Worm (Caenorhabditis elegans) whole organism, L1 larva: ENCODE measurements around the gene tdc-1.
A peak's percentile ranks its signal among the peaks of the same experiment; 100 is the strongest.

Experiments
- C04F5.9 ChIP-seq: sonication (generic microtip); optimal IDR thresholded peaks from 2 replicates; lab custom pipeline; 2016; ENCODE audit warnings: missing genetic modification characterization, missing compliant biosample characterization
- C34B4.2 ChIP-seq: sonication (generic microtip); optimal IDR thresholded peaks from 2 replicates; lab custom pipeline; 2017; ENCODE audit warnings: mild to moderate bottlenecking, missing genetic modification characterization, missing compliant biosample characterization
- blmp-1 ChIP-seq: fragments of 150-350 bp; optimal IDR thresholded peaks from 2 replicates; lab custom pipeline; 2014; ENCODE audit warnings: missing biosample characterization, missing genetic modification characterization
- ceh-63 ChIP-seq: fragments of 200-800 bp; sonication (Bioruptor generic); optimal IDR thresholded peaks from 2 replicates; lab custom pipeline; 2018; ENCODE audit warnings: mild to moderate bottlenecking, missing genetic modification characterization, missing compliant biosample characterization
- ceh-8 ChIP-seq: fragments of 200-800 bp; sonication (Bioruptor generic); optimal IDR thresholded peaks from 2 replicates; lab custom pipeline; 2018; ENCODE audit warnings: mild to moderate bottlenecking, missing genetic modification characterization, moderate library complexity, missing compliant biosample characterization
- ceh-82 ChIP-seq, 3 experiments: fragments of 150-350 bp in 1 of 3; sonication (generic microtip) in 2 of 3; optimal IDR thresholded peaks; 2 replicates each; lab custom pipeline; 2014 to 2017; ENCODE audit warnings: missing biosample characterization in 3 of 3, missing genetic modification characterization in 3 of 3
- ceh-88 ChIP-seq: fragments of 200-800 bp; sonication (Bioruptor generic); IDR thresholded peaks from 2 replicates; pipeline ENCODE4 v1.3.6; 2022; ENCODE audit warnings: missing genetic modification characterization, missing compliant biosample characterization
- ces-1 ChIP-seq: fragments of 150-350 bp; optimal IDR thresholded peaks from 2 replicates; lab custom pipeline; 2014; ENCODE audit warnings: missing biosample characterization, missing genetic modification reagents, missing genetic modification characterization
- dpl-1 ChIP-seq, 3 experiments: fragments of 150-350 bp in 2 of 3; sonication (generic microtip) in 1 of 3; optimal IDR thresholded peaks; 2 replicates each; lab custom pipeline; 2014 to 2017; ENCODE audit warnings: missing biosample characterization in 3 of 3, missing genetic modification characterization in 3 of 3, missing genetic modification reagents in 3 of 3
- egl-13 ChIP-seq: sonication (generic microtip); optimal IDR thresholded peaks from 2 replicates; lab custom pipeline; 2016; ENCODE audit warnings: missing genotype, missing genetic modification reagents, missing genetic modification characterization, missing compliant biosample characterization
- elt-2 ChIP-seq: sonication (generic microtip); optimal IDR thresholded peaks from 2 replicates; lab custom pipeline; 2016; ENCODE audit warnings: missing genetic modification characterization, mild to moderate bottlenecking, inconsistent platforms, missing compliant biosample characterization, missing genetic modification reagents
- fos-1 ChIP-seq: fragments of 150-350 bp; optimal IDR thresholded peaks from 2 replicates; lab custom pipeline; 2014; ENCODE audit warnings: missing biosample characterization, missing genetic modification characterization
- hlh-4 ChIP-seq: sonication (generic microtip); optimal IDR thresholded peaks from 2 replicates; lab custom pipeline; 2016; ENCODE audit warnings: mild to moderate bottlenecking, missing genetic modification characterization, missing compliant biosample characterization
- hpl-2 ChIP-seq: fragments of 150-350 bp; optimal IDR thresholded peaks from 2 replicates; lab custom pipeline; 2014; ENCODE audit warnings: missing biosample characterization, missing genetic modification reagents, missing genetic modification characterization
- isw-1 ChIP-seq: fragments of 200-800 bp; sonication (Bioruptor generic); IDR thresholded peaks from 2 replicates; pipeline ENCODE4 v1.3.6; 2022; ENCODE audit warnings: missing genetic modification characterization, missing compliant biosample characterization
- lin-13 ChIP-seq: fragments of 150-350 bp; optimal IDR thresholded peaks from 2 replicates; lab custom pipeline; 2014; ENCODE audit warnings: missing biosample characterization, missing genetic modification reagents, missing genetic modification characterization
- lin-14 ChIP-seq: fragments of 200-800 bp; sonication (Bioruptor generic); optimal IDR thresholded peaks from 2 replicates; lab custom pipeline; 2018; ENCODE audit warnings: mild to moderate bottlenecking, missing genetic modification characterization, moderate library complexity, missing compliant biosample characterization
- lin-15B ChIP-seq: fragments of 150-350 bp; sonication (generic microtip); optimal IDR thresholded peaks from 3 replicates; lab custom pipeline; 2014; ENCODE audit warnings: missing biosample characterization, missing genetic modification characterization
- lin-35 ChIP-seq, 2 experiments: fragments of 150-350 bp; optimal IDR thresholded peaks; 2 replicates each; lab custom pipeline; 2014; ENCODE audit warnings: missing biosample characterization in 2 of 2, missing genetic modification characterization in 2 of 2, missing genetic modification reagents in 2 of 2
- lsy-2 ChIP-seq, 2 experiments: fragments of 150-350 bp; optimal IDR thresholded peaks; 2 replicates each; lab custom pipeline; 2014; ENCODE audit warnings: missing biosample characterization in 2 of 2, missing genetic modification characterization in 2 of 2
- mab-9 ChIP-seq: fragments of 200-800 bp; sonication (Bioruptor generic); IDR thresholded peaks from 2 replicates; pipeline ENCODE4 v1.3.6; 2022; ENCODE audit warnings: missing genetic modification reagents, missing genetic modification characterization, missing compliant biosample characterization
- mdl-1 ChIP-seq, 2 experiments: fragments of 150-350 bp; optimal IDR thresholded peaks; 2 replicates each; lab custom pipeline; 2014 to 2017; ENCODE audit warnings: missing biosample characterization in 2 of 2, missing genetic modification characterization in 2 of 2, inconsistent platforms in 1 of 2
- mep-1 ChIP-seq: fragments of 150-350 bp; optimal IDR thresholded peaks from 2 replicates; lab custom pipeline; 2014; ENCODE audit warnings: missing biosample characterization, missing genetic modification characterization
- nhr-237 ChIP-seq: fragments of 150-350 bp; optimal IDR thresholded peaks from 2 replicates; lab custom pipeline; 2014; ENCODE audit warnings: missing biosample characterization, missing genetic modification characterization
- nhr-28 ChIP-seq: fragments of 150-350 bp; optimal IDR thresholded peaks from 2 replicates; lab custom pipeline; 2014; ENCODE audit warnings: missing biosample characterization, missing genetic modification characterization
- nhr-71 ChIP-seq: sonication (generic microtip); optimal IDR thresholded peaks from 2 replicates; lab custom pipeline; 2016; ENCODE audit warnings: mild to moderate bottlenecking, missing genetic modification characterization, moderate library complexity, missing compliant biosample characterization
- nhr-77 ChIP-seq: fragments of 150-350 bp; optimal IDR thresholded peaks from 2 replicates; lab custom pipeline; 2014; ENCODE audit warnings: missing biosample characterization, missing genetic modification characterization
- nhr-84 ChIP-seq: sonication (generic microtip); optimal IDR thresholded peaks from 2 replicates; lab custom pipeline; 2017; ENCODE audit warnings: missing biosample characterization, missing genetic modification characterization
- nhr-85 ChIP-seq: sonication (generic microtip); peaks from one replicate; lab custom pipeline; 2016; ENCODE audit warnings: missing genetic modification characterization, inconsistent platforms, missing compliant biosample characterization
- skn-1 ChIP-seq: fragments of 150-350 bp; optimal IDR thresholded peaks from 2 replicates; lab custom pipeline; 2014; ENCODE audit warnings: missing biosample characterization, missing genetic modification characterization
- sup-37 ChIP-seq: fragments of 200-800 bp; sonication (Bioruptor generic); optimal IDR thresholded peaks from 2 replicates; lab custom pipeline; 2018; ENCODE audit warnings: mild to moderate bottlenecking, missing genetic modification characterization, missing compliant biosample characterization
- tbx-2 ChIP-seq: sonication (generic microtip); optimal IDR thresholded peaks from 2 replicates; lab custom pipeline; 2016; ENCODE audit warnings: missing genetic modification characterization, missing compliant biosample characterization
- tlp-1 ChIP-seq: fragments of 150-350 bp; optimal IDR thresholded peaks from 2 replicates; lab custom pipeline; 2014; ENCODE audit warnings: missing biosample characterization, missing genetic modification characterization
- unc-62 ChIP-seq: fragments of 150-350 bp; optimal IDR thresholded peaks from 2 replicates; lab custom pipeline; 2014; ENCODE audit warnings: missing biosample characterization, missing genetic modification reagents, missing genetic modification characterization
- vab-15 ChIP-seq: sonication (generic microtip); optimal IDR thresholded peaks from 2 replicates; lab custom pipeline; 2017; ENCODE audit warnings: missing genotype, mild to moderate bottlenecking, missing genetic modification characterization, missing compliant biosample characterization
- zag-1 ChIP-seq: fragments of 150-350 bp; optimal IDR thresholded peaks from 2 replicates; lab custom pipeline; 2014; ENCODE audit warnings: missing biosample characterization, missing genetic modification characterization

The tdc-1 gene

DNA sequence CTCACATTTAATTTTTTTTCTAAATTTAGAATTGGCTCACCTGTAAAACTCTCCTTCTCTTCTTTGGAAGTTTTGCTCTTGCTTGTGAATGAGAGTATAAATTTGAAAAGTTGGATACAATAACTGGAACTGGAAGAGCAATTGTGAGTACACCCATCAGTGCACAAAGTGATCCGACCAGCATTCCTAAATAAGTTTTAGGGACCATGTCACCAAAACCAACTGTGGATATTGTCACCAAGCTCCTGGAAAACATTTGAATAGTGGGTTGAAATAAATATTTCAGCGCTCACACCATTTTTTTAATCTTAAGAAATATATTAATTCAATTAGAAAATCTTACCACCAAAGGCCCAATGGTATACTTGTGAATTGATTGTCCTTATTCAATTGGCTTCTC is 37.9 kb downstream of the tdc-1 start:
- no peak for TF ChIP-seq isw-1 (GFP tag; lab: Robert Waterston, UW)
- no peak for TF ChIP-seq nhr-237 (tag; lab: Kevin White, UChicago)
- no peak for TF ChIP-seq elt-2 (tag; lab: Kevin White, UChicago)
- no peak for TF ChIP-seq C34B4.2 (tag; lab: Kevin White, UChicago)
- no peak for TF ChIP-seq tbx-2 (tag; lab: Kevin White, UChicago)
- no peak for TF ChIP-seq zag-1 (tag; lab: Kevin White, UChicago)
- TF ChIP-seq nhr-28 (tag; lab: Kevin White, UChicago) = no peak
- TF ChIP-seq nhr-77 (tag; lab: Kevin White, UChicago) = no peak

DNA sequence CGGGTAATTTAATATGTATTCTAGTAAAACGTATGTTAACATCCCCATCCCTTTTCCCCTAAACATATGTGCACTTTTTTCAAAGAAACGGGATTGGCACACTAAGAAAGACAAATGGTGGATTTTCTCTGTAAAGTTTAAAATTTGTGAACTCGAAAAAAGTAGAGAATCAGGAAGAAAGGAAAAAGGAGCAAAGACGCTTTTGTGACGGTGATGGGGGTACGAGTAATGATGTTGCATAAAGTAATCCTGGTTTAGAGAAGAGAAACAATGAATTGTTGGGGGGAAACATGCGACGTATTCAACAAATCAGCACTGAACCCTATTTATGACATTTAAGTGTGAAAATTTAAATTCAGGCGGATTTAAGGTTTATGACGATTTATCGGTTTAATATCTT is 41.1 kb downstream of the tdc-1 start:
- TF ChIP-seq vab-15 (tag; lab: Kevin White, UChicago) (no peak), elt-2 (tag; lab: Kevin White, UChicago) (no peak), mep-1 (tag; lab: Kevin White, UChicago) (no peak), egl-13 (no peak), blmp-1 (tag; lab: Kevin White, UChicago) (no peak), lin-15B (tag; lab: Kevin White, UChicago) (no peak), nhr-237 (tag; lab: Kevin White, UChicago) (no peak), ceh-82 (tag; optimal IDR thresholded peaks at IDR 0.05; lab: Kevin White, UChicago) (no peak), mdl-1 (tag; optimal IDR thresholded peaks at IDR 0.05; lab: Kevin White, UChicago) (no peak), nhr-28 (tag; lab: Kevin White, UChicago) (no peak), lin-35 (GFP tag; optimal IDR thresholded peaks at IDR 0.05; lab: Kevin White, UChicago) (no peak), tbx-2 (tag; lab: Kevin White, UChicago) (no peak)

DNA sequence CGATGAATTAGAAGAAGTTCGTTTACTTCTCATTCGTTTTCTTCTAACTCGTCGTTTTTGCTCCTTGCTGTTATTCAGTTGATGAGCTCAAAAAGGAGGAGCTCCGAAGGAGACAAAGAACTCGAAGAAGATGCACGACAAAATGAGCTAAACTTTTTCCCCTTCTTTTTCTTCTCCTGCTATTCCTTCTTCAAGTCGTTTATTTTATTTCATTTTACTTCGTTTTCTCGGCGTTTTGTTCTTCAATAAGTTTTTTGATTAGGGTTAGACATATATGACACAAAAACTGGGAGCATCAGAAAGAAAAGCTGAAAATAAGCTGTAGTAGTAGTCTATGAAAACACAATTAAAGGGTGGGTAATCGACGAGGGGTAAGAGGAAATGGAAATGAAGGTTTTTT is 41.6 kb downstream of the tdc-1 start:
- TF ChIP-seq tlp-1 (tag; lab: Kevin White, UChicago) (no peak), lin-14 (peak; percentile 2), lin-13 (GFP tag; lab: Kevin White, UChicago) (no peak), nhr-71 (tag; lab: Kevin White, UChicago) (no peak)

DNA sequence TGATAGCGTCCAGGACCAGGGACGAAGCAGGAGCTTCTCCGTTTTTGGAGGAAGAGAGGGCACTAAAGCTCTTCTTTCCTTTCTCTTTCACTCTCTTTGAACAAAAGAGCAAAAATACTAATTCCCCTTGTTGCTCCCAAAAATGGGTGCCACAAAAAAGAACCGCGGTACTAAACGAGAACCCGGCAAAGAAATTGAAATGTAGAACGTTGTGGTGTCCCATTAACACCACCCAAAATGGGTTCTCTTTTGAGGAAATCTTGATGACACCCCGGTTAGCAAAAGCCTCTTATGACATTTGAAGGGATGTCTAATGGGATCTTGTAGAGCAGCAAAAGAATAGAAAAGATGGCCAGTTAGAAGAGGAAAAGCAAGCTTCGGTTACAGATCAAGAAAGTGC is 44.4 kb downstream of the tdc-1 start:
- TF ChIP-seq ces-1 (GFP tag; lab: Kevin White, UChicago) = no peak
- TF ChIP-seq nhr-85 = no peak
- TF ChIP-seq C34B4.2 (tag; lab: Kevin White, UChicago) = no peak
- TF ChIP-seq dpl-1 (GFP tag; optimal IDR thresholded peaks at IDR 0.05; lab: Kevin White, UChicago) = no peak
- no peak for TF ChIP-seq sup-37 (GFP tag; lab: Kevin White, UChicago)
- TF ChIP-seq lin-13 (GFP tag; lab: Kevin White, UChicago) = no peak
- no peak for TF ChIP-seq unc-62 (GFP tag; lab: Kevin White, UChicago)
- TF ChIP-seq C04F5.9 = no peak
- no peak for TF ChIP-seq ceh-63 (GFP tag; lab: Kevin White, UChicago)
- TF ChIP-seq tlp-1 (tag; lab: Kevin White, UChicago) = no peak
- no peak for TF ChIP-seq ceh-88 (GFP tag; lab: Robert Waterston, UW)
- TF ChIP-seq nhr-84 (tag; lab: Kevin White, UChicago) = no peak
- no peak for TF ChIP-seq lin-14
- TF ChIP-seq skn-1 (tag; lab: Kevin White, UChicago) = no peak
- no peak for TF ChIP-seq hpl-2
- TF ChIP-seq hlh-4 (tag; lab: Kevin White, UChicago) = no peak
- TF ChIP-seq ceh-8 = no peak
- no peak for TF ChIP-seq mab-9 (GFP tag; lab: Robert Waterston, UW)
- no peak for TF ChIP-seq fos-1 (tag; lab: Kevin White, UChicago)
- TF ChIP-seq lsy-2 (tag; optimal IDR thresholded peaks at IDR 0.05; lab: Kevin White, UChicago) = no peak
